Fruit fly (Drosophila melanogaster): ENCODE measurements around the gene CG33159.

CG33159 gene

DNA sequence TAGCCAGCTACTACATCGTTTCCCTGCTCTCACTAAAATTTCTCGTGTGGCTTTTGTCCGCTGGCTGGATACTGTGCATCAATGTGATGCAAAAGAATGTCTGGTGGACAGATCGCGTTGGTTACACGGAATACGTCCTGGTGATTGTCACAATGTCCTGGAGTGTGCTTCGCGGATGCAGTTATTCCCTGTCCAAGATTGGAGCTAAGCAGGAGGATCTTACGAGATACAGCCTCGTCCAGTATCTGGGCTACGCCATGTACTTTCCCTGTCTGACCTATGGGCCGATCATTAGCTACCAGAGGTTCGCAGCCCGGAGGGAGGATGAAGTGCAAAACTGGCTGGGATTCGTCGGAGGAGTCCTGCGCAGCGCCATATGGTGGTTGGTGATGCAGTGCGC lies 41.7 kb downstream of the CG33159 start:
- TF ChIP-seq CG1620 (GFP tag; optimal IDR thresholded peaks at IDR 0.05) (no peak), Crg-1 (GFP tag; optimal IDR thresholded peaks at IDR 0.05) (no peak), CG11617 (GFP tag; optimal IDR thresholded peaks at IDR 0.05) (no peak), cnc (optimal IDR thresholded peaks at IDR 0.05) (no peak)

DNA sequence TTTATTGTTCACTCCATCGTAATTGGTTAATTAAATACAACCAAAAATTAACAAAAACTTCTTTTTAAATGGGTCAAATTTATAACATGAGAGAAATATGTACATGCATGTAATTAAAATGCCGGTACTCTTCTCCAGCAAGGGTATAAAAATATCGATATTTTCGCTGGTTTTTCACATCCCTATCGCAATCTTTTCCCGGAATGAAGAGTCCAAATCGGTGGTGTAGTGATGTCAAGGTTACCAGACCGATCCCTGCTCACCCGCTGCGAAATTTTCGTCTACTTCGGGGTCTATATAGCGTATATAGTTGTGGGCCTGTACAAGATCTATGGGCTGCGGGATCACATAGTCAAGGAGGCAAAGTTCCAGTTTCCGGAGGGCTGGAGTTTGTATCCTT lies 42.3 kb downstream of the CG33159 start, which contains the start of gene rasp:
Gene rasp (plus strand): TSS at position 213 of the 400 bp plus-strand sequence.
- TF ChIP-seq CG5204 (GFP tag; optimal IDR thresholded peaks at IDR 0.05) (no peak), CG11617 (GFP tag; optimal IDR thresholded peaks at IDR 0.05) (no peak), ovo (GFP tag; optimal IDR thresholded peaks at IDR 0.05) (no peak), CG12768 (GFP tag; optimal IDR thresholded peaks at IDR 0.05) (no peak), CG7045 (GFP tag; optimal IDR thresholded peaks at IDR 0.05) (no peak), CG14711 (tag; optimal IDR thresholded peaks at IDR 0.05) (no peak), Clk (GFP tag; optimal IDR thresholded peaks at IDR 0.05) (no peak), CG1620 (GFP tag; optimal IDR thresholded peaks at IDR 0.05) (no peak), Hr96 (GFP tag; optimal IDR thresholded peaks at IDR 0.05) (no peak), toe (GFP tag; optimal IDR thresholded peaks at IDR 0.05) (no peak), Crg-1 (GFP tag; optimal IDR thresholded peaks at IDR 0.05) (no peak), Mnt (GFP tag; optimal IDR thresholded peaks at IDR 0.05) (no peak), cic (GFP tag; optimal IDR thresholded peaks at IDR 0.05) (no peak), tj (GFP tag; optimal IDR thresholded peaks at IDR 0.05) (no peak), cnc (optimal IDR thresholded peaks at IDR 0.05) (no peak), pad (GFP tag; optimal IDR thresholded peaks at IDR 0.05) (no peak), kay (GFP tag; ENCODE audit: borderline replicate concordance) (no peak)

DNA sequence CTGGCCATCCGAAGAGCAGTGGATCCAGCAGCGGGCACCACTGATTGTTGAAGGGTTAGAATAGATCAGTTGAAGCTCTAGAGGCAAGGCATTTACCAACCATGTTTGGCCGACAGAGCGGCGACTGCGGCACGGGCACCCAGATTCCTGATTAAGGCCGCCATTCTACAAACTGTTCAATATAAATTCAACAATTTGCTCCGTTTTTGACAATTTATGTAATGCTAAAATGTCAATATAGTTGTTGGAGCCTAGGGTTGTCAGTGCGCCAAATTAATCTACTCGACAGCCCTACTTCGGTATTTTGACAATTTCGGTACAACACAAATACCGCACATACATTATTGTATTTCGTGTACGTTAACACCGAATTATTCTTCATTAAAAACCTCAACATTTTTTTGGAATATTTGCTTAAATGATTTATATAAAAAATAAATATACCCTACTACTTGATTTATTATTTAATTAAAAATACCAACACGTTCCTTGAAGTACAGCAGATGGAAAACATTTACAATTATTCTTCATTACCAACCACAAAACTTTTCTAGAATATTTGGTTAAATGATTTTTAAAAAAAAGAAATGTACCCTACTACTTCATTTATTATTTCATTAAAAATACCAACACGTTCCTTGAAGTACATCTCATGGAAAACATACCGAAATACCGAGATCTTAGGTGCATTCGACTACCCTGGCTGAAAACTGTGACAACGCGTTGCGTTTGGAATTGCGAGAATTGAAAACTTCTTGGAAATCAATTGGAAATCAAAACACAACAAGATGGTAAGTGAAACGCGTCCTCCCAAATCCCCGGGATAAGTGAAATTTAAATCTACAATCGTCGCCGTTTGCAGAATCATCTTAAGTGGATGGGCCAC lies 44.7 kb downstream of the CG33159 start, which contains the start of the genes ND-30 and CG15812:
Gene ND-30 (minus strand): TSS at position 270 of the 886 bp plus-strand sequence.
Gene CG15812 (plus strand): TSS at position 683 of the 886 bp plus-strand sequence.
- TF ChIP-seq pad (GFP tag; optimal IDR thresholded peaks at IDR 0.05) (no peak), cnc (optimal IDR thresholded peaks at IDR 0.05) (no peak), Crg-1 (GFP tag; optimal IDR thresholded peaks at IDR 0.05) (peak; percentile 31), kay (GFP tag; ENCODE audit: borderline replicate concordance) (no peak), CG7045 (GFP tag; optimal IDR thresholded peaks at IDR 0.05) (no peak), Hr96 (GFP tag; optimal IDR thresholded peaks at IDR 0.05) (no peak), CG7101 (tag; optimal IDR thresholded peaks at IDR 0.05) (peak; percentile 34), tj (GFP tag; optimal IDR thresholded peaks at IDR 0.05) (peak; percentile 15), Clk (GFP tag; optimal IDR thresholded peaks at IDR 0.05) (no peak), bab1 (GFP tag; optimal IDR thresholded peaks at IDR 0.05) (no peak), CG14711 (tag; optimal IDR thresholded peaks at IDR 0.05) (peak; percentile 94), toe (GFP tag; optimal IDR thresholded peaks at IDR 0.05) (no peak), CG11617 (GFP tag; optimal IDR thresholded peaks at IDR 0.05) (peak; percentile 53), CG1620 (GFP tag; optimal IDR thresholded peaks at IDR 0.05) (peak; percentile 29), cic (GFP tag; optimal IDR thresholded peaks at IDR 0.05) (no peak), CG12768 (GFP tag; optimal IDR thresholded peaks at IDR 0.05) (no peak)

DNA sequence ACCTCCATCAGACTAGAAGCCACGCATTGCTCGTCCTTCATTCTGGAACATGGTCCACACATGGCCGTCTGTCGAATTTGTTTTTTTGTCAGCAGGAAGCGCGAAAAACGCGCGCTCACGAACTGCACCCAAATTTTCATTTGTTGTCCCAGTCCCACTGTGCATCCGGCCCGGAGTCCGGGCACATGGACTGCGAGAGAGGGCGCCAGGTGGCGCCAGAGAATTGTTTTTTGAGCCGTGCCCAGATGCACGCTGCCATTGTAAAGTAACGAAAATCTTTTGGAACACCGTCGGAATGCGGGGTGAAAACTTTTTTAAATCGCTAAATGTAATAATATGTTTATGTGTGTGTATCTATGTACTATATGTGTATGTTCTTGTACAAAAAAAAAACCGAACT lies 46.6 kb downstream of the CG33159 start:
- TF ChIP-seq CG12768 (GFP tag; optimal IDR thresholded peaks at IDR 0.05), result no peak
- no peak for TF ChIP-seq cnc (optimal IDR thresholded peaks at IDR 0.05)
- TF ChIP-seq toe (GFP tag; optimal IDR thresholded peaks at IDR 0.05), result no peak
- TF ChIP-seq Clk (GFP tag; optimal IDR thresholded peaks at IDR 0.05), result no peak
- no peak for TF ChIP-seq ovo (GFP tag; optimal IDR thresholded peaks at IDR 0.05)
- no peak for TF ChIP-seq CG7101 (tag; optimal IDR thresholded peaks at IDR 0.05)
- TF ChIP-seq CG14711 (tag; optimal IDR thresholded peaks at IDR 0.05), result no peak
- no peak for TF ChIP-seq kay (GFP tag; ENCODE audit: borderline replicate concordance)
- TF ChIP-seq CG5204 (GFP tag; optimal IDR thresholded peaks at IDR 0.05), result no peak
- TF ChIP-seq Mnt (GFP tag; optimal IDR thresholded peaks at IDR 0.05), result no peak
- no peak for TF ChIP-seq bab1 (GFP tag; optimal IDR thresholded peaks at IDR 0.05)
- no peak for TF ChIP-seq CG7045 (GFP tag; optimal IDR thresholded peaks at IDR 0.05)
- TF ChIP-seq tj (GFP tag; optimal IDR thresholded peaks at IDR 0.05), result no peak
- TF ChIP-seq Crg-1 (GFP tag; optimal IDR thresholded peaks at IDR 0.05), result no peak
- no peak for TF ChIP-seq Hr96 (GFP tag; optimal IDR thresholded peaks at IDR 0.05)
- TF ChIP-seq pad (GFP tag; optimal IDR thresholded peaks at IDR 0.05), result no peak

All from whole organism, adult.